Fruit fly (Drosophila melanogaster) S2 (cell line): ENCODE data around the gene Dpck.

ENCODE experiments used
- CG8478 ChIP-seq: fragments of >200 bp; optimal IDR thresholded peaks from 2 replicates; lab custom pipeline; 2018
- CTCF ChIP-seq, 2 experiments: fragments of >200 bp; optimal IDR thresholded peaks; 2 replicates each; lab custom pipeline; 2018

DNA sequence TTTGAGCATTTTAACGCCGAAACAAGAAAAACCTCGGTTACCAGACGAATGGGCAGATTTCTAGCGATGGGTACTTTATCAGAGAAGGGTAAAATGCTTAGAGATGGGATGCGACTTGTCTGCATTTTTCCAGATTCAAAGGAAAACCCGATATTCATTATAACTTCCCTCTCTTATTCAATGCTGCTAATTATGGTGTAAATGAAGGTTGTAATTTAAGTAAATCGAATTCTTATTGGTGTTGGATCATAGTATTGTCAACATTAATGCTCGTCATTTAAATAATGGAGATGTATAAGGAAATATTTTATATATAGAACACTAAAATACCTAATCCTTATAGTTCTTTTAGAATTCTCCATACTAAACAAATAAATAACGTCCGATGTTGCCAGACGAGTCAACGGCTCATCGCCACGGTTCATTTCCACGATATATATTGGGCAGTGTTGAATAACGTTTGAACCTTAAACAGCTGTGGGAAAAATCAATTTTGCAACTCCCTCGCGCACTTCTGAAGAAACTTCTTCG is 42.2 kb downstream of the Dpck start, which contains the start of the genes Alh and CG10098:
- TF ChIP-seq CTCF (optimal IDR thresholded peaks at IDR 0.05; lab: Kevin White, UChicago) (peak in 1 of 2 experiments; percentile 21), CG8478 (lab: Kevin White, UChicago) (no peak)
